Fruit fly (Drosophila melanogaster) whole organism, embryonic: Measurements from ENCODE around the gene CG10232.

ENCODE experiments used
- Bdp1 ChIP-seq: fragments of 200-800 bp; sonication (Bioruptor generic); optimal IDR thresholded peaks from 3 replicates; lab custom pipeline; 2016; ENCODE audit warnings: missing biosample characterization, missing genetic modification characterization
- CG10959 ChIP-seq: fragments of 200-800 bp; sonication (Bioruptor generic); IDR thresholded peaks from 2 replicates; pipeline ENCODE4 v1.3.6; 2022; ENCODE audit warnings: missing biosample characterization, missing genetic modification characterization
- CG12299 ChIP-seq: fragments of 200-800 bp; sonication (Bioruptor generic); optimal IDR thresholded peaks from 2 replicates; lab custom pipeline; 2018; ENCODE audit warnings: missing biosample characterization, mild to moderate bottlenecking, missing genetic modification characterization
- CG14050 ChIP-seq: fragments of 200-800 bp; sonication (Bioruptor generic); IDR thresholded peaks from 3 replicates; pipeline ENCODE4 v1.3.6; 2022; ENCODE audit warnings: missing biosample characterization, missing genetic modification characterization
- CG16813 ChIP-seq: fragments of 200-800 bp; sonication (Bioruptor generic); IDR thresholded peaks from 3 replicates; pipeline ENCODE4 v1.3.6; 2022; ENCODE audit warnings: missing biosample characterization, missing genetic modification characterization; ENCODE audit not compliant: partially characterized antibody
- CG18262 ChIP-seq: fragments of 200-800 bp; optimal IDR thresholded peaks from 3 replicates; lab custom pipeline; 2019; ENCODE audit warnings: missing biosample characterization, mild to moderate bottlenecking, missing genetic modification characterization, moderate library complexity
- CG32772 ChIP-seq: fragments of 200-800 bp; sonication (Bioruptor generic); IDR thresholded peaks from 2 replicates; pipeline ENCODE4 v1.3.6; 2022; ENCODE audit warnings: missing biosample characterization, missing genetic modification characterization
- Dbx ChIP-seq: fragments of 200-800 bp; sonication (Bioruptor generic); IDR thresholded peaks from 3 replicates; pipeline ENCODE4 v1.3.6; 2022; ENCODE audit warnings: missing biosample characterization, missing genetic modification characterization
- HLH54F ChIP-seq: fragments of 200-800 bp; sonication (Bioruptor generic); optimal IDR thresholded peaks from 3 replicates; lab custom pipeline; 2016; ENCODE audit warnings: missing biosample characterization, missing genetic modification characterization
- Mes4 ChIP-seq: fragments of 200-800 bp; sonication (Bioruptor generic); optimal IDR thresholded peaks from 2 replicates; lab custom pipeline; 2016; ENCODE audit warnings: missing biosample characterization, missing genetic modification characterization
- Xrp1 ChIP-seq: fragments of 200-800 bp; sonication (Bioruptor generic); IDR thresholded peaks from 2 replicates; pipeline ENCODE4 v1.3.6; 2022; ENCODE audit warnings: missing biosample characterization, missing genetic modification characterization
- ara ChIP-seq: fragments of 200-800 bp; sonication (Bioruptor generic); IDR thresholded peaks from 2 replicates; pipeline ENCODE4 v1.3.6; 2022; ENCODE audit warnings: missing biosample characterization, missing genetic modification characterization
- cas ChIP-seq: fragments of 200-800 bp; sonication (Bioruptor generic); IDR thresholded peaks from 2 replicates; pipeline ENCODE4 v1.3.6; 2022; ENCODE audit warnings: missing biosample characterization, missing genetic modification characterization
- emc ChIP-seq: fragments of 200-800 bp; sonication (Bioruptor generic); optimal IDR thresholded peaks from 2 replicates; lab custom pipeline; 2016; ENCODE audit warnings: missing biosample characterization, missing genetic modification characterization
- pfk ChIP-seq: fragments of 200-800 bp; sonication (Bioruptor generic); optimal IDR thresholded peaks from 2 replicates; lab custom pipeline; 2018; ENCODE audit warnings: missing biosample characterization, mild to moderate bottlenecking, missing genetic modification characterization, moderate library complexity
- rib ChIP-seq: fragments of 200-800 bp; sonication (Bioruptor generic); IDR thresholded peaks from 2 replicates; pipeline ENCODE4 v1.3.6; 2022; ENCODE audit warnings: missing biosample characterization, missing genetic modification characterization

Gene CG10232

DNA sequence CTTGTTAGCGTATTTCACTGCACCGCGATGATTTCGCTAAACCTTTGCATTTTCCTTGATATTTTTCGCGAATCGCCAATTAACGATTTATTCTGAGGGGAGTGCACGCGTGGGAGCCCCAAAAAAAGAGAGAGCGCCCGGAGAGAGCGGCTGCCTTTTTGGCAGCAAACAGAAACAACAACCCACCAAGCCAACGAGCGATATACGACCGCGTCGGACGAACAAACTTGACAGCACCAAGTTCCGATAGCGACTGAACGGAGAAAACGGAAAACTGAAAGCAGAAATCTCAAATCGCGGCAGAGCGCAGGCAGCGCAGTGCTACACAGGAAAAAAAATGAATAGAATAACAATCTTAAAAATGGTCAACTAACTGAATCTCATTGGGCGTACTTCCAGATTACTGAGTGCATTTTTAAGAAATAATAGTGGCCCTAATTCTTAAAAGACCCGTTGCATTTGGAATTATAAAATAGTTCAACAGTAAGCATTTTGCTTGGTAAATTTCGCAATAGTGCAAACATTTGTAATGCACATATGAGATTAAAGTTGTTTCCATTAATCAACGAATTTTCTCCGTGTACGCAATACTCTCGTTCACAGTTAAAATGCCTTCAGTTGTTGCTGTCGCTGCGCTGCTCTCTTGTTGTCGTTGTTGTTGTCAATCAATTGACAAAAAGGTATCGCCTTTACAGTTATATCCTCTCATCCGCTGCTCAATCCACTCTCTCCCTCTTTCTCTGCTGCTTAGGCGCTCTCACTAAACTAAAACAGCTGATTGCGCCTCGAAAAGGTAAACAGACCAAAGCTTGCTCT, 51.8 kb downstream of the CG10232 start, which contains the start of gene CG31145 (continued):
- TF ChIP-seq cas (GFP tag; lab: Robert Waterston, UW), result peak; percentile 96
- peak; percentile 99 for TF ChIP-seq Dbx (GFP tag; lab: Robert Waterston, UW)
- TF ChIP-seq CG10959 (GFP tag; lab: Robert Waterston, UW), result peak; percentile 95
- TF ChIP-seq emc (GFP tag; lab: Kevin White, UChicago), result peak; percentile 99
- peak; percentile 100 for TF ChIP-seq HLH54F (GFP tag; lab: Kevin White, UChicago)
- peak; percentile 99 for TF ChIP-seq Xrp1 (GFP tag; lab: Robert Waterston, UW)
- TF ChIP-seq rib (GFP tag; lab: Robert Waterston, UW), result peak; percentile 97
- peak; percentile 99 for TF ChIP-seq CG14050 (GFP tag; lab: Robert Waterston, UW)
- TF ChIP-seq ara, result peak; percentile 98
- peak; percentile 96 for TF ChIP-seq Bdp1 (GFP tag; lab: Kevin White, UChicago)
- TF ChIP-seq Mes4 (GFP tag; lab: Kevin White, UChicago), result peak; percentile 99
- peak; percentile 99 for TF ChIP-seq CG32772 (GFP tag; lab: Robert Waterston, UW)
- TF ChIP-seq pfk (GFP tag; lab: Kevin White, UChicago), result peak; percentile 47
- TF ChIP-seq CG18262 (tag; lab: Kevin White, UChicago), result peak; percentile 99
- 0 out of 3 replicates have a peak, but pooled peaks have one; percentile 24 for TF ChIP-seq CG16813 (GFP tag; lab: Robert Waterston, UW)
- peak; percentile 99 for TF ChIP-seq CG12299 (tag; lab: Kevin White, UChicago)
